Worm (Caenorhabditis elegans) whole organism, late embryonic: ENCODE data around the gene srh-21.

ENCODE experiments used
- C08G9.2 ChIP-seq: sonication (generic microtip); optimal IDR thresholded peaks from 2 replicates; lab custom pipeline; 2016; ENCODE audit warnings: mild to moderate bottlenecking, missing genetic modification characterization, moderate library complexity, missing compliant biosample characterization
- K02D7.2 ChIP-seq: sonication (generic microtip); optimal IDR thresholded peaks from 2 replicates; lab custom pipeline; 2017; ENCODE audit warnings: mild to moderate bottlenecking, missing genetic modification characterization, missing compliant biosample characterization
- K09A11.1 ChIP-seq: sonication (generic microtip); optimal IDR thresholded peaks from 2 replicates; lab custom pipeline; 2017; ENCODE audit warnings: antibody characterized with exemption, mild to moderate bottlenecking, missing genetic modification characterization, missing compliant biosample characterization; ENCODE audit not compliant: insufficient read depth
- dmd-4 ChIP-seq: sonication (generic microtip); optimal IDR thresholded peaks from 2 replicates; lab custom pipeline; 2016; ENCODE audit warnings: borderline replicate concordance, missing genetic modification characterization, missing compliant biosample characterization
- ets-4 ChIP-seq: sonication (generic microtip); optimal IDR thresholded peaks from 2 replicates; lab custom pipeline; 2016; ENCODE audit warnings: missing genetic modification characterization, missing compliant biosample characterization
- eyg-1 ChIP-seq: sonication (generic microtip); optimal IDR thresholded peaks from 2 replicates; lab custom pipeline; 2016; ENCODE audit warnings: missing genotype, missing genetic modification characterization, missing compliant biosample characterization
- lim-6 ChIP-seq: sonication (generic microtip); optimal IDR thresholded peaks from 2 replicates; lab custom pipeline; 2016; ENCODE audit warnings: missing genetic modification characterization, missing compliant biosample characterization
- lin-11 ChIP-seq: fragments of 200-800 bp; sonication (Bioruptor generic); optimal IDR thresholded peaks from 2 replicates; lab custom pipeline; 2018; ENCODE audit warnings: mild to moderate bottlenecking, missing genetic modification characterization, missing compliant biosample characterization
- ref-2 ChIP-seq: sonication (generic microtip); optimal IDR thresholded peaks from 2 replicates; lab custom pipeline; 2016; ENCODE audit warnings: missing genetic modification characterization, missing compliant biosample characterization
- sdc-2 ChIP-seq: sonication (generic microtip); optimal IDR thresholded peaks from 2 replicates; lab custom pipeline; 2016; ENCODE audit warnings: missing genotype, missing genetic modification characterization, missing compliant biosample characterization
- syd-9 ChIP-seq: sonication (generic microtip); optimal IDR thresholded peaks from 2 replicates; lab custom pipeline; 2016; ENCODE audit warnings: mild to moderate bottlenecking, missing genetic modification characterization, moderate library complexity, missing compliant biosample characterization
- tbx-2 ChIP-seq: sonication (generic microtip); optimal IDR thresholded peaks from 2 replicates; lab custom pipeline; 2016; ENCODE audit warnings: missing genetic modification characterization, missing compliant biosample characterization

ce11 chrV:4977539-4977938 is 51.1 kb downstream of the srh-21 start:
- TF ChIP-seq syd-9 (tag; lab: Kevin White, UChicago) (no peak), sdc-2 (tag; lab: Kevin White, UChicago) (no peak), eyg-1 (no peak), K02D7.2 (tag; lab: Kevin White, UChicago) (no peak), lim-6 (tag; lab: Kevin White, UChicago) (no peak), lin-11 (tag; lab: Kevin White, UChicago) (no peak), dmd-4 (tag; lab: Kevin White, UChicago) (no peak), K09A11.1 (tag; lab: Kevin White, UChicago) (no peak), ref-2 (tag; lab: Kevin White, UChicago) (no peak), ets-4 (tag; lab: Kevin White, UChicago) (no peak), C08G9.2 (tag; lab: Kevin White, UChicago) (no peak), tbx-2 (no peak)
